Fruit fly (Drosophila melanogaster) whole organism, embryonic: Measurements from ENCODE around the gene Hs6st.

Source experiments
- B-H1 ChIP-seq: fragments of 200-800 bp; sonication (Bioruptor generic); IDR thresholded peaks from 3 replicates; pipeline ENCODE4 v1.3.6; 2022; ENCODE audit warnings: missing biosample characterization, missing genetic modification characterization
- CG10565 ChIP-seq: fragments of 200-800 bp; sonication (Bioruptor generic); optimal IDR thresholded peaks from 3 replicates; lab custom pipeline; 2016; ENCODE audit warnings: missing biosample characterization, mild to moderate bottlenecking, missing genetic modification characterization
- CG10654 ChIP-seq: fragments of 200-800 bp; sonication (Bioruptor generic); optimal IDR thresholded peaks from 2 replicates; lab custom pipeline; 2016; ENCODE audit warnings: missing biosample characterization, missing genetic modification characterization
- CG12071 ChIP-seq: fragments of 200-800 bp; sonication (Bioruptor generic); optimal IDR thresholded peaks from 3 replicates; lab custom pipeline; 2018; ENCODE audit warnings: missing biosample characterization, mild to moderate bottlenecking, missing genetic modification characterization
- CG12391 ChIP-seq: fragments of 200-800 bp; sonication (Bioruptor generic); optimal IDR thresholded peaks from 3 replicates; lab custom pipeline; 2018; ENCODE audit warnings: missing biosample characterization, mild to moderate bottlenecking, missing genetic modification characterization, moderate library complexity
- CG14441 ChIP-seq: fragments of 200-800 bp; sonication (Bioruptor generic); IDR thresholded peaks from 2 replicates; pipeline ENCODE4 v1.3.6; 2022; ENCODE audit warnings: missing biosample characterization, missing genetic modification characterization
- CG1529 ChIP-seq: fragments of 200-800 bp; sonication (Bioruptor generic); optimal IDR thresholded peaks from 3 replicates; lab custom pipeline; 2018; ENCODE audit warnings: missing biosample characterization, missing genetic modification characterization
- CG15601 ChIP-seq: fragments of 200-800 bp; sonication (Bioruptor generic); optimal IDR thresholded peaks from 3 replicates; lab custom pipeline; 2019; ENCODE audit warnings: missing biosample characterization, mild to moderate bottlenecking, missing genetic modification characterization, moderate library complexity
- CG1647 ChIP-seq: fragments of 200-800 bp; sonication (Bioruptor generic); optimal IDR thresholded peaks from 3 replicates; lab custom pipeline; 2016; ENCODE audit warnings: missing biosample characterization, missing genetic modification characterization
- CG2199 ChIP-seq: fragments of 200-800 bp; sonication (Bioruptor generic); IDR thresholded peaks from 3 replicates; pipeline ENCODE4 v1.3.6; 2022; ENCODE audit warnings: missing biosample characterization, missing genetic modification characterization
- CG2678 ChIP-seq: fragments of 200-800 bp; sonication (Bioruptor generic); optimal IDR thresholded peaks from 3 replicates; lab custom pipeline; 2019; ENCODE audit warnings: missing biosample characterization, mild to moderate bottlenecking, missing genetic modification characterization, moderate library complexity
- CG3407 ChIP-seq: fragments of 200-800 bp; sonication (Bioruptor generic); optimal IDR thresholded peaks from 2 replicates; lab custom pipeline; 2018; ENCODE audit warnings: missing biosample characterization, mild to moderate bottlenecking, missing genetic modification characterization
- CG6654 ChIP-seq: fragments of 200-800 bp; sonication (Bioruptor generic); optimal IDR thresholded peaks from 2 replicates; lab custom pipeline; 2017; ENCODE audit warnings: missing biosample characterization, mild to moderate bottlenecking, missing genetic modification characterization
- CG6813 ChIP-seq: fragments of 200-800 bp; sonication (Bioruptor generic); optimal IDR thresholded peaks from 2 replicates; lab custom pipeline; 2017; ENCODE audit warnings: missing biosample characterization, missing genetic modification characterization, mild to moderate bottlenecking, moderate library complexity, missing genetic modification reagents
- CG8478 ChIP-seq: fragments of >200 bp; optimal IDR thresholded peaks from 2 replicates; lab custom pipeline; 2018
- D ChIP-seq, 2 experiments: fragments of 200-800 bp in 1 of 2; fragments of >200 bp in 1 of 2; sonication (Bioruptor generic) in 1 of 2; optimal IDR thresholded peaks; 2 replicates in 1 of 2; 3 replicates in 1 of 2; lab custom pipeline; 2017; ENCODE audit warnings: mild to moderate bottlenecking in 1 of 2, missing biosample characterization in 1 of 2, missing genetic modification characterization in 1 of 2, missing genetic modification reagents in 1 of 2
- E2f2 ChIP-seq: fragments of 200-800 bp; sonication (Bioruptor generic); IDR thresholded peaks from 2 replicates; pipeline ENCODE4 v1.3.6; 2022; ENCODE audit warnings: missing biosample characterization, missing genetic modification characterization
- Ets65A ChIP-seq: fragments of 200-800 bp; sonication (Bioruptor generic); peaks from one replicate; lab custom pipeline; 2016; ENCODE audit warnings: missing biosample characterization, missing genetic modification characterization
- Hey ChIP-seq: fragments of 200-800 bp; sonication (Bioruptor generic); optimal IDR thresholded peaks from 3 replicates; lab custom pipeline; 2018; ENCODE audit warnings: missing biosample characterization, mild to moderate bottlenecking, missing genetic modification characterization
- Hsf ChIP-seq: fragments of 200-800 bp; sonication (Bioruptor generic); optimal IDR thresholded peaks from 3 replicates; lab custom pipeline; 2016; ENCODE audit warnings: missing biosample characterization, missing genetic modification characterization
- MBD-R2 ChIP-seq: fragments of 200-800 bp; sonication (Bioruptor generic); IDR thresholded peaks from 2 replicates; pipeline ENCODE4 v1.3.6; 2022; ENCODE audit warnings: missing biosample characterization, missing genetic modification characterization
- Nf-YB ChIP-seq: fragments of 200-800 bp; sonication (Bioruptor generic); optimal IDR thresholded peaks from 3 replicates; lab custom pipeline; 2019; ENCODE audit warnings: missing biosample characterization, mild to moderate bottlenecking, missing genetic modification characterization, moderate library complexity
- Opbp ChIP-seq: fragments of 200-800 bp; sonication (Bioruptor generic); IDR thresholded peaks from 3 replicates; pipeline ENCODE4 v1.3.6; 2022; ENCODE audit warnings: missing biosample characterization, missing genetic modification characterization; ENCODE audit not compliant: partially characterized antibody
- Spps ChIP-seq: fragments of 200-800 bp; sonication (Bioruptor generic); optimal IDR thresholded peaks from 2 replicates; lab custom pipeline; 2018; ENCODE audit warnings: missing biosample characterization, mild to moderate bottlenecking, missing genetic modification characterization
- Tbp ChIP-seq: fragments of >200 bp; optimal IDR thresholded peaks from 2 replicates; lab custom pipeline; 2018; ENCODE audit warnings: missing biosample characterization, missing genetic modification characterization
- Usf ChIP-seq: fragments of 200-800 bp; sonication (Bioruptor generic); optimal IDR thresholded peaks from 2 replicates; lab custom pipeline; 2017; ENCODE audit warnings: missing genotype, missing biosample characterization, missing genetic modification characterization
- ara ChIP-seq: fragments of 200-800 bp; sonication (Bioruptor generic); IDR thresholded peaks from 2 replicates; pipeline ENCODE4 v1.3.6; 2022; ENCODE audit warnings: missing biosample characterization, missing genetic modification characterization
- ato ChIP-seq: fragments of 200-800 bp; sonication (Bioruptor generic); IDR thresholded peaks from 2 replicates; pipeline ENCODE4 v1.3.6; 2022; ENCODE audit warnings: missing biosample characterization, missing genetic modification characterization; ENCODE audit not compliant: partially characterized antibody
- bbx ChIP-seq: fragments of 200-800 bp; sonication (Bioruptor generic); IDR thresholded peaks from 2 replicates; pipeline ENCODE4 v1.3.6; 2022; ENCODE audit warnings: missing biosample characterization, missing genetic modification characterization; ENCODE audit not compliant: partially characterized antibody
- chif ChIP-seq, 2 experiments: fragments of 200-800 bp; sonication (Bioruptor generic); optimal IDR thresholded peaks; 3 replicates each; lab custom pipeline; 2016; ENCODE audit warnings: missing biosample characterization in 2 of 2, missing genetic modification characterization in 2 of 2
- cwo ChIP-seq: fragments of 200-800 bp; sonication (Bioruptor generic); optimal IDR thresholded peaks from 3 replicates; lab custom pipeline; 2017; ENCODE audit warnings: missing biosample characterization, missing genetic modification characterization, mild to moderate bottlenecking, moderate library complexity, missing genetic modification reagents
- dm ChIP-seq: fragments of 200-800 bp; sonication (Bioruptor generic); optimal IDR thresholded peaks from 3 replicates; lab custom pipeline; 2016; ENCODE audit warnings: missing biosample characterization, missing genetic modification characterization
- dpn ChIP-seq, 2 experiments: fragments of 200-800 bp; sonication (Bioruptor generic); optimal IDR thresholded peaks; 3 replicates each; lab custom pipeline; 2016; ENCODE audit warnings: missing biosample characterization in 2 of 2, missing genetic modification characterization in 2 of 2
- eve ChIP-seq, 2 experiments: fragments of >200 bp; optimal IDR thresholded peaks; 2 replicates each; lab custom pipeline; 2017; ENCODE audit warnings: missing biosample characterization in 2 of 2, missing genetic modification characterization in 2 of 2
- exex ChIP-seq: fragments of 200-800 bp; sonication (Bioruptor generic); optimal IDR thresholded peaks from 4 replicates; lab custom pipeline; 2018; ENCODE audit warnings: missing biosample characterization, mild to moderate bottlenecking, missing genetic modification characterization, moderate library complexity
- gcm2 ChIP-seq: fragments of 200-800 bp; sonication (Bioruptor generic); optimal IDR thresholded peaks from 2 replicates; lab custom pipeline; 2016; ENCODE audit warnings: missing biosample characterization, missing genetic modification characterization
- h ChIP-seq: fragments of >200 bp; optimal IDR thresholded peaks from 2 replicates; lab custom pipeline; 2017
- hbn ChIP-seq: fragments of 200-800 bp; sonication (Bioruptor generic); IDR thresholded peaks from 2 replicates; pipeline ENCODE4 v1.3.6; 2022; ENCODE audit warnings: missing biosample characterization, missing genetic modification characterization; ENCODE audit not compliant: partially characterized antibody
- jing ChIP-seq: fragments of 200-800 bp; sonication (Bioruptor generic); optimal IDR thresholded peaks from 2 replicates; lab custom pipeline; 2018; ENCODE audit warnings: missing biosample characterization, mild to moderate bottlenecking, missing genetic modification characterization
- nau ChIP-seq: fragments of 200-800 bp; sonication (Bioruptor generic); optimal IDR thresholded peaks from 3 replicates; lab custom pipeline; 2017; ENCODE audit warnings: missing biosample characterization, mild to moderate bottlenecking, missing genetic modification characterization, missing genetic modification reagents
- nerfin-2 ChIP-seq: fragments of 200-800 bp; sonication (Bioruptor generic); IDR thresholded peaks from 2 replicates; pipeline ENCODE4 v1.3.6; 2022; ENCODE audit warnings: missing biosample characterization, missing genetic modification characterization; ENCODE audit not compliant: partially characterized antibody
- pan ChIP-seq, 4 experiments: fragments of >200 bp in 3 of 4; fragments of 200-800 bp in 1 of 4; sonication (Bioruptor generic) in 1 of 4; optimal IDR thresholded peaks in 3 of 4; IDR thresholded peaks in 1 of 4; 2 replicates each; pipeline versions ENCODE4 v1.3.6 to Lab custom; 2017 to 2022; ENCODE audit warnings: missing biosample characterization in 2 of 4, missing genetic modification characterization in 2 of 4, mixed read lengths in 1 of 4
- prd ChIP-seq, 3 experiments: fragments of >200 bp in 2 of 3; fragments of 200-800 bp in 1 of 3; sonication (Bioruptor generic) in 1 of 3; optimal IDR thresholded peaks in 2 of 3; IDR thresholded peaks in 1 of 3; 2 replicates in 2 of 3; 3 replicates in 1 of 3; pipeline versions ENCODE4 v1.3.6 to Lab custom; 2017 to 2022; ENCODE audit warnings: missing biosample characterization in 1 of 3, missing genetic modification characterization in 1 of 3
- pzg ChIP-seq: fragments of 200-800 bp; sonication (Bioruptor generic); optimal IDR thresholded peaks from 3 replicates; lab custom pipeline; 2018; ENCODE audit warnings: missing biosample characterization, mild to moderate bottlenecking, missing genetic modification characterization, moderate library complexity
- slp2 ChIP-seq: fragments of 200-800 bp; sonication (Bioruptor generic); optimal IDR thresholded peaks from 2 replicates; lab custom pipeline; 2016; ENCODE audit warnings: missing biosample characterization, missing genetic modification characterization
- tup ChIP-seq: fragments of 200-800 bp; sonication (Bioruptor generic); optimal IDR thresholded peaks from 2 replicates; lab custom pipeline; 2016; ENCODE audit warnings: missing biosample characterization, mild to moderate bottlenecking, missing genetic modification characterization, moderate library complexity
- wdn ChIP-seq: fragments of 200-800 bp; sonication (Bioruptor generic); IDR thresholded peaks from 2 replicates; pipeline ENCODE4 v1.3.6; 2022; ENCODE audit warnings: missing biosample characterization, missing genetic modification characterization
- yki ChIP-seq: fragments of >200 bp; optimal IDR thresholded peaks from 3 replicates; lab custom pipeline; 2018
- zfh1 ChIP-seq: fragments of 200-800 bp; sonication (Bioruptor generic); IDR thresholded peaks from 3 replicates; pipeline ENCODE4 v1.3.6; 2022; ENCODE audit warnings: missing biosample characterization, missing genetic modification characterization

The Hs6st gene

dm6 chr3R:19889603-19890187 lies 118.6 kb downstream of the Hs6st start (continued):
- peak; percentile 69 for TF ChIP-seq CG6654
- TF ChIP-seq E2f2 (GFP tag; lab: Robert Waterston, UW), result peak; percentile 46; the same call in 1 of the 2 replicates
- no peak for TF ChIP-seq nerfin-2
- peak; percentile 30 to 40 for TF ChIP-seq dpn (GFP tag; optimal IDR thresholded peaks at IDR 0.05; lab: Kevin White, UChicago)
- TF ChIP-seq CG6813 (GFP tag; lab: Kevin White, UChicago), result peak; percentile 74
- TF ChIP-seq CG14441 (GFP tag; lab: Robert Waterston, UW), result peak; percentile 50
- TF ChIP-seq pan (optimal IDR thresholded peaks at IDR 0.05; lab: Kevin White, UChicago), result no peak
- no peak for TF ChIP-seq pan (GFP tag; optimal IDR thresholded peaks at IDR 0.05 in 1 of 2, IDR thresholded peaks at IDR 0.05 in 1 of 2)
- TF ChIP-seq ato (GFP tag; lab: Robert Waterston, UW), result no peak
- peak; percentile 41 for TF ChIP-seq Nf-YB
- TF ChIP-seq Hsf (GFP tag; lab: Kevin White, UChicago), result no peak
- 0 out of 2 replicates have a peak, but pooled peaks have one; percentile 7 for TF ChIP-seq ara (GFP tag; lab: Robert Waterston, UW)
- no peak for TF ChIP-seq CG10565
- TF ChIP-seq CG15601 (tag; lab: Kevin White, UChicago), result peak; percentile 13
- no peak for TF ChIP-seq CG2199
- no peak for TF ChIP-seq pzg (GFP tag; lab: Kevin White, UChicago)
- TF ChIP-seq B-H1, result no peak
- TF ChIP-seq h, result no peak
- no peak for TF ChIP-seq zfh1
- no peak for TF ChIP-seq CG1647 (GFP tag; lab: Kevin White, UChicago)
- TF ChIP-seq cwo (GFP tag; lab: Kevin White, UChicago), result peak; percentile 84
- TF ChIP-seq CG1529, result peak; percentile 24
- no peak for TF ChIP-seq bbx (GFP tag; lab: Robert Waterston, UW)
- no peak for TF ChIP-seq Opbp (GFP tag; lab: Robert Waterston, UW)
- TF ChIP-seq CG12071, result peak; percentile 33
- TF ChIP-seq wdn (GFP tag; lab: Robert Waterston, UW), result 0 out of 2 replicates have a peak, but pooled peaks have one; percentile 30
- TF ChIP-seq CG3407 (GFP tag; lab: Kevin White, UChicago), result no peak
- no peak for TF ChIP-seq gcm2 (GFP tag; lab: Kevin White, UChicago)
- no peak for TF ChIP-seq dm
- TF ChIP-seq tup, result no peak
- TF ChIP-seq prd (optimal IDR thresholded peaks at IDR 0.05; lab: Kevin White, UChicago), result no peak
- peak; percentile 55 for TF ChIP-seq prd (GFP tag; IDR thresholded peaks at IDR 0.05; lab: Robert Waterston, UW)
- TF ChIP-seq exex (tag; lab: Kevin White, UChicago), result peak; percentile 69
- TF ChIP-seq nau, result no peak
- TF ChIP-seq MBD-R2 (GFP tag; lab: Robert Waterston, UW), result peak; percentile 36; the same call in 1 of the 2 replicates
- TF ChIP-seq jing (GFP tag; lab: Kevin White, UChicago), result peak; percentile 12
- TF ChIP-seq Tbp (GFP tag; lab: Kevin White, UChicago), result no peak
- peak; percentile 73 for TF ChIP-seq CG12391 (tag; lab: Kevin White, UChicago)
- TF ChIP-seq Spps (tag; lab: Kevin White, UChicago), result peak; percentile 27
- TF ChIP-seq yki, result no peak
- no peak for TF ChIP-seq Ets65A
- peak; percentile 92 for TF ChIP-seq CG2678 (tag; lab: Kevin White, UChicago)
- no peak for TF ChIP-seq chif (GFP tag; optimal IDR thresholded peaks at IDR 0.05; lab: Kevin White, UChicago)
- no peak for TF ChIP-seq Hey (tag; lab: Kevin White, UChicago)
- TF ChIP-seq D (optimal IDR thresholded peaks at IDR 0.05; lab: Kevin White, UChicago), result no peak
- TF ChIP-seq D (GFP tag; optimal IDR thresholded peaks at IDR 0.05; lab: Kevin White, UChicago), result peak; percentile 67
- no peak for TF ChIP-seq CG8478
- no peak for TF ChIP-seq eve (GFP tag; optimal IDR thresholded peaks at IDR 0.05; lab: Kevin White, UChicago)
- peak; percentile 21; the same call in 1 of the 2 replicates for TF ChIP-seq hbn (GFP tag; lab: Robert Waterston, UW)
- peak; percentile 70 for TF ChIP-seq CG10654
- no peak for TF ChIP-seq slp2 (GFP tag; lab: Kevin White, UChicago)
- peak; percentile 41 for TF ChIP-seq Usf (GFP tag; lab: Kevin White, UChicago)
